Fruit fly (Drosophila melanogaster): ENCODE data around the gene CG32262.

CG32262 gene

DNA sequence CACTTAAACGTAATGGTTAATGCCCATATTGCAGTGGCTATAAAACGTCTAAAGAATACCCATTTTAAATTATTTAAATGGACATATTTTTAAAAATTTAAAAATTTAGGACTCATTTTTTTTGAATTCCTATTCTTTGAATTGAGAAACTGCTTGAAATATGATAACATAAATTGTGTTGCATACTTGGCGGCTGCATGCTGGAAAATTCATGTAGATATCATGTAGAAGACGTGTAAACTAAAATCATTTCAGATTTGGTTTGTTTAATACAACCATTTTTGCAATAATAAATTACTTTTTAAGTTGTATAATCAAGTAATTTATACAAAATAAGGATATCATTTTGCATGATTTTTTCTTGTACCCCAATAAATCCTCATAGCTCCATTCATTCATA is 43.3 kb downstream of the CG32262 start (continued):
- TF ChIP-seq CG31224 (GFP tag; IDR thresholded peaks at IDR 0.05) (no peak), HHEX (GFP tag; optimal IDR thresholded peaks at IDR 0.05) (no peak), HLHmδ (GFP tag; optimal IDR thresholded peaks at IDR 0.05) (no peak), CG16815 (GFP tag; optimal IDR thresholded peaks at IDR 0.05) (no peak), cg (GFP tag; optimal IDR thresholded peaks at IDR 0.05) (no peak), gsb (GFP tag; IDR thresholded peaks at IDR 0.05) (no peak), amos (GFP tag; IDR thresholded peaks at IDR 0.05; ENCODE audit: partially characterized antibody) (peak; percentile 61; the same call in 1 of the 2 replicates), Jarid2 (GFP tag; optimal IDR thresholded peaks at IDR 0.05) (no peak), CTCF (GFP tag; optimal IDR thresholded peaks at IDR 0.05) (peak; percentile 47)

DNA sequence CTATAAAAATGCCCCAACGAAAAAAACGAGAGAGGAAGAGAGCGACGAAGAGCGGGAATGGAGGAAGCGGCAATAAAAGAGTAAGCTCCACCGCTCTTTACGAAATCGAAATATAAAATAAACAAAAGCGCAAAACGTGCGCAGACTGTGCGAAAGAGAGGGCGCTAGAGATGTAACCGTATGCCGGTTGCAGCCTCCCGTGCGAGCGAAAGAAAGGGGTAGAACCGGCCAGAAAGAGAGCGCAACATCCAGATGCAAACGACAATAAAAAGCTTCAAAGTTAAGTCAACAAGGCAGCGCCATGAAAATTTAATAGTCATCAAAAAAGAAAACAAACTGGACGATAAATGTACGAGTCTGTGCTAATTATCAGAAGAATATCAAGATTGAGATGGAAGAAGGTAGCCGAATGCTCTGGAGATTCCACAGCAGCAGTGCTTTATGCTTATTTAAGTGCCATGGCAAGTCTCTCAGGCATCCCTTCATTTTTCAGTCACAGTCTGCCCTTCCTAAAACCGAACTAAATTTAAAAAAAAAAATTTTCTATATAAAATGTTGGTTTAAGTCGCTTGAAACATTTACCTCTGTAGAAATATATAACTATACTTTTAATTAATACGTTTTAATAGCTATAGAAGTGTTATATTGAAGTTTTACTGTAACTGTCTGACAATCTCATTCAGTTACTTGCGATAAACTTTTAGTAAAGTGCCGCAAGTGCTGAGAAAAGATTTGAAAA is 44.0 kb downstream of the CG32262 start:
- TF ChIP-seq Stat92E (GFP tag; optimal IDR thresholded peaks at IDR 0.05) (no peak), CG34224 (GFP tag; IDR thresholded peaks at IDR 0.05; ENCODE audit: partially characterized antibody) (peak; percentile 27; the same call in 1 of the 3 replicates), MESR4 (GFP tag; optimal IDR thresholded peaks at IDR 0.05) (no peak), CG31441 (GFP tag; IDR thresholded peaks at IDR 0.05) (peak; percentile 86), CoRest (tag; optimal IDR thresholded peaks at IDR 0.05) (peak; percentile 86), sisA (GFP tag; IDR thresholded peaks at IDR 0.05) (peak; percentile 83; the same call in 1 of the 2 replicates), Fer1 (GFP tag; optimal IDR thresholded peaks at IDR 0.05) (peak; percentile 62), CG2875 (GFP tag; optimal IDR thresholded peaks at IDR 0.05) (peak; percentile 52), CG7357 (GFP tag; IDR thresholded peaks at IDR 0.05) (peak; percentile 62; the same call in 1 of the 3 replicates), CG1024 (GFP tag; IDR thresholded peaks at IDR 0.05) (peak; percentile 51), CG14965 (GFP tag; optimal IDR thresholded peaks at IDR 0.05; ENCODE audit: borderline replicate concordance) (no peak), ewg (GFP tag; optimal IDR thresholded peaks at IDR 0.05) (peak; percentile 69), CG17829 (tag; optimal IDR thresholded peaks at IDR 0.05) (peak; percentile 71), CG17568 (GFP tag; optimal IDR thresholded peaks at IDR 0.05) (peak; percentile 8), pita (GFP tag; optimal IDR thresholded peaks at IDR 0.05) (no peak), repo (GFP tag; optimal IDR thresholded peaks at IDR 0.05) (peak; percentile 52), gce (GFP tag; IDR thresholded peaks at IDR 0.05) (no peak), Dip3 (GFP tag; optimal IDR thresholded peaks at IDR 0.05) (no peak), Dbx (GFP tag; IDR thresholded peaks at IDR 0.05) (no peak), pum (GFP tag; optimal IDR thresholded peaks at IDR 0.05) (peak; percentile 19), CG33557 (GFP tag; optimal IDR thresholded peaks at IDR 0.05) (no peak), Trl (optimal IDR thresholded peaks at IDR 0.05) (peak; percentile 80 to 94), Trl (GFP tag; optimal IDR thresholded peaks at IDR 0.05) (no peak), Neu2 (GFP tag; optimal IDR thresholded peaks at IDR 0.05; ENCODE audit: borderline replicate concordance) (no peak), Doc3 (GFP tag; IDR thresholded peaks at IDR 0.05; ENCODE audit: partially characterized antibody) (no peak), CG7745 (tag; optimal IDR thresholded peaks at IDR 0.05) (no peak), CG12104 (GFP tag; optimal IDR thresholded peaks at IDR 0.05) (peak; percentile 29), fd64A (GFP tag; optimal IDR thresholded peaks at IDR 0.05) (peak; percentile 38), YL-1 (GFP tag; optimal IDR thresholded peaks at IDR 0.05) (peak; percentile 32), Six4 (GFP tag; optimal IDR thresholded peaks at IDR 0.05) (peak; percentile 40), mam (GFP tag; optimal IDR thresholded peaks at IDR 0.05) (no peak), pan (optimal IDR thresholded peaks at IDR 0.05) (no peak), pan (GFP tag; optimal IDR thresholded peaks at IDR 0.05 in 1 of 2, IDR thresholded peaks at IDR 0.05 in 1 of 2) (peak in 1 of 2 experiments; percentile 79), CG16863 (GFP tag; optimal IDR thresholded peaks at IDR 0.05) (no peak), stwl (tag; optimal IDR thresholded peaks at IDR 0.05) (no peak), ftz-f1 (GFP tag; optimal IDR thresholded peaks at IDR 0.05) (peak; percentile 7), CG8388 (GFP tag; optimal IDR thresholded peaks at IDR 0.05) (peak; percentile 74), CG14710 (tag; optimal IDR thresholded peaks at IDR 0.05) (peak; percentile 9), CG17612 (GFP tag; IDR thresholded peaks at IDR 0.05) (no peak)
